Fruit fly (Drosophila melanogaster) whole organism, embryonic: Measurements from ENCODE around the gene arm.

Experiments used
- ATbp ChIP-seq: fragments of 200-800 bp; sonication (Bioruptor generic); optimal IDR thresholded peaks from 2 replicates; lab custom pipeline; 2017; ENCODE audit warnings: missing biosample characterization, mild to moderate bottlenecking, missing genetic modification characterization, missing genetic modification reagents
- Adf1 ChIP-seq: fragments of 200-800 bp; sonication (Bioruptor generic); IDR thresholded peaks from 2 replicates; pipeline ENCODE4 v1.3.6; 2022; ENCODE audit warnings: missing biosample characterization, missing genetic modification characterization
- Atf3 ChIP-seq: fragments of 200-800 bp; sonication (Bioruptor generic); optimal IDR thresholded peaks from 3 replicates; lab custom pipeline; 2016; ENCODE audit warnings: missing biosample characterization, missing genetic modification characterization
- CG10321 ChIP-seq: fragments of 200-800 bp; sonication (Bioruptor generic); IDR thresholded peaks from 2 replicates; pipeline ENCODE4 v1.3.6; 2022; ENCODE audit warnings: missing biosample characterization, missing genetic modification characterization
- CG11247 ChIP-seq: fragments of 200-800 bp; sonication (Bioruptor generic); IDR thresholded peaks from 2 replicates; pipeline ENCODE4 v1.3.6; 2022; ENCODE audit warnings: missing biosample characterization, missing genetic modification characterization
- CG12071 ChIP-seq: fragments of 200-800 bp; sonication (Bioruptor generic); optimal IDR thresholded peaks from 3 replicates; lab custom pipeline; 2018; ENCODE audit warnings: missing biosample characterization, mild to moderate bottlenecking, missing genetic modification characterization
- CG12942 ChIP-seq: fragments of 200-800 bp; sonication (Bioruptor generic); optimal IDR thresholded peaks from 3 replicates; lab custom pipeline; 2016; ENCODE audit warnings: missing biosample characterization, missing genetic modification characterization
- CG17328 ChIP-seq: fragments of 200-800 bp; sonication (Bioruptor generic); IDR thresholded peaks from 2 replicates; pipeline ENCODE4 v1.3.6; 2022; ENCODE audit warnings: missing biosample characterization, missing genetic modification characterization
- CG17359 ChIP-seq: fragments of 200-800 bp; sonication (Bioruptor generic); optimal IDR thresholded peaks from 3 replicates; lab custom pipeline; 2018; ENCODE audit warnings: missing biosample characterization, mild to moderate bottlenecking, missing genetic modification characterization, moderate library complexity
- CG18011 ChIP-seq: fragments of 200-800 bp; sonication (Bioruptor generic); optimal IDR thresholded peaks from 2 replicates; lab custom pipeline; 2017; ENCODE audit warnings: missing biosample characterization, missing genetic modification characterization, mild to moderate bottlenecking, moderate library complexity, missing genotype
- CG18262 ChIP-seq: fragments of 200-800 bp; optimal IDR thresholded peaks from 3 replicates; lab custom pipeline; 2019; ENCODE audit warnings: missing biosample characterization, mild to moderate bottlenecking, missing genetic modification characterization, moderate library complexity
- CG30403 ChIP-seq: fragments of 200-800 bp; sonication (Bioruptor generic); optimal IDR thresholded peaks from 3 replicates; lab custom pipeline; 2016; ENCODE audit warnings: missing biosample characterization, missing genetic modification characterization
- CG3065 ChIP-seq: fragments of 200-800 bp; sonication (Bioruptor generic); optimal IDR thresholded peaks from 2 replicates; lab custom pipeline; 2016; ENCODE audit warnings: missing biosample characterization, missing genetic modification characterization
- CG3163 ChIP-seq: fragments of 200-800 bp; sonication (Bioruptor generic); optimal IDR thresholded peaks from 3 replicates; lab custom pipeline; 2016; ENCODE audit warnings: missing biosample characterization, missing genetic modification characterization
- CG32532 ChIP-seq: fragments of 200-800 bp; sonication (Bioruptor generic); IDR thresholded peaks from 2 replicates; pipeline ENCODE4 v1.3.6; 2022; ENCODE audit warnings: missing biosample characterization, missing genetic modification characterization
- CG34376 ChIP-seq: fragments of 200-800 bp; sonication (Bioruptor generic); optimal IDR thresholded peaks from 2 replicates; lab custom pipeline; 2018; ENCODE audit warnings: missing biosample characterization, mild to moderate bottlenecking, missing genetic modification characterization
- CG34422 ChIP-seq: fragments of 200-800 bp; sonication (Bioruptor generic); IDR thresholded peaks from 3 replicates; pipeline ENCODE4 v1.3.6; 2022; ENCODE audit warnings: missing biosample characterization, missing genetic modification characterization
- CG5953 ChIP-seq: fragments of 200-800 bp; sonication (Bioruptor generic); IDR thresholded peaks from 2 replicates; pipeline ENCODE4 v1.3.6; 2022; ENCODE audit warnings: missing biosample characterization, missing genetic modification characterization
- CG6683 ChIP-seq: fragments of 200-800 bp; sonication (Bioruptor generic); optimal IDR thresholded peaks from 2 replicates; lab custom pipeline; 2017; ENCODE audit warnings: missing biosample characterization, mild to moderate bottlenecking, missing genetic modification characterization, missing genetic modification reagents
- CG6813 ChIP-seq: fragments of 200-800 bp; sonication (Bioruptor generic); optimal IDR thresholded peaks from 2 replicates; lab custom pipeline; 2017; ENCODE audit warnings: missing biosample characterization, missing genetic modification characterization, mild to moderate bottlenecking, moderate library complexity, missing genetic modification reagents
- CG7928 ChIP-seq: fragments of 200-800 bp; sonication (Bioruptor generic); optimal IDR thresholded peaks from 2 replicates; lab custom pipeline; 2017; ENCODE audit warnings: missing biosample characterization, mild to moderate bottlenecking, missing genetic modification characterization
- CG7987 ChIP-seq: fragments of 200-800 bp; sonication (Bioruptor generic); optimal IDR thresholded peaks from 2 replicates; lab custom pipeline; 2018; ENCODE audit warnings: missing biosample characterization, mild to moderate bottlenecking, missing genetic modification characterization, moderate library complexity
- CG8290 ChIP-seq, 3 experiments: fragments of 200-800 bp; sonication (Bioruptor generic); optimal IDR thresholded peaks; 2 replicates each; lab custom pipeline; 2016 to 2019; ENCODE audit warnings: missing biosample characterization in 3 of 3, missing genetic modification characterization in 3 of 3, mild to moderate bottlenecking in 2 of 3, moderate library complexity in 1 of 3
- Camta ChIP-seq: fragments of 200-800 bp; sonication (Bioruptor generic); optimal IDR thresholded peaks from 2 replicates; lab custom pipeline; 2016; ENCODE audit warnings: missing biosample characterization, missing genetic modification characterization
- CrebB ChIP-seq: fragments of 200-800 bp; sonication (Bioruptor generic); optimal IDR thresholded peaks from 3 replicates; lab custom pipeline; 2018; ENCODE audit warnings: missing biosample characterization, mild to moderate bottlenecking, missing genetic modification characterization
- E2f1 ChIP-seq: fragments of 200-800 bp; sonication (Bioruptor generic); IDR thresholded peaks from 2 replicates; pipeline ENCODE4 v1.3.6; 2022; ENCODE audit warnings: missing biosample characterization, missing genetic modification characterization
- Ets65A ChIP-seq: fragments of 200-800 bp; sonication (Bioruptor generic); peaks from one replicate; lab custom pipeline; 2016; ENCODE audit warnings: missing biosample characterization, missing genetic modification characterization
- Fer1 ChIP-seq: fragments of 200-800 bp; sonication (Bioruptor generic); optimal IDR thresholded peaks from 2 replicates; lab custom pipeline; 2017; ENCODE audit warnings: missing biosample characterization, mild to moderate bottlenecking, missing genetic modification characterization
- H15 ChIP-seq: fragments of 200-800 bp; sonication (Bioruptor generic); IDR thresholded peaks from 3 replicates; pipeline ENCODE4 v1.3.6; 2022; ENCODE audit warnings: missing biosample characterization, missing genetic modification characterization
- HHEX ChIP-seq: fragments of 200-800 bp; sonication (Bioruptor generic); optimal IDR thresholded peaks from 3 replicates; lab custom pipeline; 2017; ENCODE audit warnings: missing biosample characterization, mild to moderate bottlenecking, missing genetic modification characterization, missing genetic modification reagents
- NFAT ChIP-seq: fragments of 200-800 bp; sonication (Bioruptor generic); IDR thresholded peaks from 2 replicates; pipeline ENCODE4 v1.3.6; 2022; ENCODE audit warnings: missing biosample characterization, missing genetic modification characterization
- Opbp ChIP-seq: fragments of 200-800 bp; sonication (Bioruptor generic); IDR thresholded peaks from 3 replicates; pipeline ENCODE4 v1.3.6; 2022; ENCODE audit warnings: missing biosample characterization, missing genetic modification characterization; ENCODE audit not compliant: partially characterized antibody
- Trl ChIP-seq, 3 experiments: fragments of >200 bp in 2 of 3; fragments of 200-800 bp in 1 of 3; sonication (Bioruptor generic) in 1 of 3; optimal IDR thresholded peaks; 2 replicates in 1 of 3; 3 replicates in 2 of 3; lab custom pipeline; 2016 to 2017; ENCODE audit warnings: missing biosample characterization in 1 of 3, missing genetic modification characterization in 1 of 3
- abd-A ChIP-seq: fragments of 200-800 bp; sonication (Bioruptor generic); optimal IDR thresholded peaks from 3 replicates; lab custom pipeline; 2019; ENCODE audit warnings: missing biosample characterization, mild to moderate bottlenecking, missing genetic modification characterization, moderate library complexity
- ash1 ChIP-seq: fragments of 200-800 bp; sonication (Bioruptor generic); optimal IDR thresholded peaks from 2 replicates; lab custom pipeline; 2018; ENCODE audit warnings: missing biosample characterization, mild to moderate bottlenecking, missing genetic modification characterization
- da ChIP-seq: fragments of 200-800 bp; sonication (Bioruptor generic); optimal IDR thresholded peaks from 2 replicates; lab custom pipeline; 2016; ENCODE audit warnings: missing biosample characterization, missing genetic modification characterization
- dysf ChIP-seq: fragments of 200-800 bp; sonication (Bioruptor generic); IDR thresholded peaks from 3 replicates; pipeline ENCODE4 v1.3.6; 2022; ENCODE audit warnings: missing biosample characterization, missing genetic modification characterization
- exex ChIP-seq: fragments of 200-800 bp; sonication (Bioruptor generic); optimal IDR thresholded peaks from 4 replicates; lab custom pipeline; 2018; ENCODE audit warnings: missing biosample characterization, mild to moderate bottlenecking, missing genetic modification characterization, moderate library complexity
- grn ChIP-seq: fragments of 200-800 bp; sonication (Bioruptor generic); optimal IDR thresholded peaks from 3 replicates; lab custom pipeline; 2017; ENCODE audit warnings: missing biosample characterization, missing genetic modification characterization
- ind ChIP-seq: fragments of 200-800 bp; sonication (Bioruptor generic); optimal IDR thresholded peaks from 3 replicates; lab custom pipeline; 2016; ENCODE audit warnings: missing biosample characterization, missing genetic modification characterization
- klu ChIP-seq: fragments of 200-800 bp; sonication (Bioruptor generic); IDR thresholded peaks from 2 replicates; pipeline ENCODE4 v1.3.6; 2022; ENCODE audit warnings: missing biosample characterization, missing genetic modification characterization
- mld ChIP-seq: fragments of 200-800 bp; sonication (Bioruptor generic); IDR thresholded peaks from 3 replicates; pipeline ENCODE4 v1.3.6; 2022; ENCODE audit warnings: missing biosample characterization, missing genetic modification characterization; ENCODE audit not compliant: partially characterized antibody
- nerfin-1 ChIP-seq: fragments of 200-800 bp; sonication (Bioruptor generic); optimal IDR thresholded peaks from 3 replicates; lab custom pipeline; 2019; ENCODE audit warnings: missing biosample characterization, mild to moderate bottlenecking, missing genetic modification characterization, moderate library complexity
- onecut ChIP-seq: fragments of 200-800 bp; sonication (Bioruptor generic); IDR thresholded peaks from 2 replicates; pipeline ENCODE4 v1.3.6; 2022; ENCODE audit warnings: missing biosample characterization, missing genetic modification characterization
- repo ChIP-seq: fragments of 200-800 bp; sonication (Bioruptor generic); optimal IDR thresholded peaks from 2 replicates; lab custom pipeline; 2016; ENCODE audit warnings: missing biosample characterization, missing genetic modification characterization
- so ChIP-seq: fragments of 200-800 bp; sonication (Bioruptor generic); IDR thresholded peaks from 3 replicates; pipeline ENCODE4 v1.3.6; 2022; ENCODE audit warnings: missing biosample characterization, missing genetic modification characterization
- ssp ChIP-seq: fragments of 200-800 bp; sonication (Bioruptor generic); IDR thresholded peaks from 2 replicates; pipeline ENCODE4 v1.3.6; 2022; ENCODE audit warnings: missing biosample characterization, missing genetic modification characterization
- sug ChIP-seq: fragments of 200-800 bp; optimal IDR thresholded peaks from 2 replicates; lab custom pipeline; 2019; ENCODE audit warnings: missing biosample characterization, mild to moderate bottlenecking, missing genetic modification characterization, moderate library complexity
- tap ChIP-seq: fragments of 200-800 bp; optimal IDR thresholded peaks from 3 replicates; lab custom pipeline; 2019; ENCODE audit warnings: missing biosample characterization, mild to moderate bottlenecking, missing genetic modification characterization, moderate library complexity
- tup ChIP-seq: fragments of 200-800 bp; sonication (Bioruptor generic); optimal IDR thresholded peaks from 2 replicates; lab custom pipeline; 2016; ENCODE audit warnings: missing biosample characterization, mild to moderate bottlenecking, missing genetic modification characterization, moderate library complexity
- wdn ChIP-seq: fragments of 200-800 bp; sonication (Bioruptor generic); IDR thresholded peaks from 2 replicates; pipeline ENCODE4 v1.3.6; 2022; ENCODE audit warnings: missing biosample characterization, missing genetic modification characterization

Gene arm

dm6 chrX:1845413-1845951, 55.0 kb downstream of the arm start (continued):
- TF ChIP-seq CG8290 (GFP tag; optimal IDR thresholded peaks at IDR 0.05; lab: Kevin White, UChicago) = no peak
- peak in 1 of 2 experiments; percentile 85 for TF ChIP-seq CG8290 (tag; optimal IDR thresholded peaks at IDR 0.05; lab: Kevin White, UChicago)
- peak; percentile 11 for TF ChIP-seq CG18262 (tag; lab: Kevin White, UChicago)
- TF ChIP-seq CG11247 (GFP tag; lab: Robert Waterston, UW) = 0 out of 2 replicates have a peak, but pooled peaks have one; percentile 52
- TF ChIP-seq ATbp (GFP tag; lab: Kevin White, UChicago) = peak; percentile 64
- peak; percentile 27 for TF ChIP-seq repo (GFP tag; lab: Kevin White, UChicago)
- peak; percentile 51 for TF ChIP-seq grn
- TF ChIP-seq CrebB (tag; lab: Kevin White, UChicago) = peak; percentile 54
- peak; percentile 54 for TF ChIP-seq da
- TF ChIP-seq dysf = peak; percentile 41; the same call in 1 of the 3 replicates
- TF ChIP-seq CG34376 (GFP tag; lab: Kevin White, UChicago) = peak; percentile 73
- TF ChIP-seq CG6813 = peak; percentile 66
- TF ChIP-seq CG5953 (GFP tag; lab: Robert Waterston, UW) = 0 out of 2 replicates have a peak, but pooled peaks have one; percentile 31
- TF ChIP-seq CG12942 = peak; percentile 54
- no peak for TF ChIP-seq ssp (GFP tag; lab: Robert Waterston, UW)
- TF ChIP-seq CG32532 (GFP tag; lab: Robert Waterston, UW) = peak; percentile 46
- TF ChIP-seq ind (GFP tag; lab: Kevin White, UChicago) = no peak
- peak; percentile 67 for TF ChIP-seq Fer1 (GFP tag; lab: Kevin White, UChicago)
- 0 out of 2 replicates have a peak, but pooled peaks have one; percentile 54 for TF ChIP-seq NFAT (GFP tag; lab: Robert Waterston, UW)
- TF ChIP-seq ash1 (GFP tag; lab: Kevin White, UChicago) = peak; percentile 29
- TF ChIP-seq HHEX = peak; percentile 70
- TF ChIP-seq Camta = peak; percentile 40
- 0 out of 2 replicates have a peak, but pooled peaks have one; percentile 36 for TF ChIP-seq wdn (GFP tag; lab: Robert Waterston, UW)
- TF ChIP-seq mld (GFP tag; lab: Robert Waterston, UW) = no peak
- TF ChIP-seq Atf3 (GFP tag; lab: Kevin White, UChicago) = no peak
- TF ChIP-seq H15 = no peak
- TF ChIP-seq Trl (optimal IDR thresholded peaks at IDR 0.05; lab: Kevin White, UChicago) = no peak
- TF ChIP-seq Trl (GFP tag; optimal IDR thresholded peaks at IDR 0.05; lab: Kevin White, UChicago) = peak; percentile 63
- TF ChIP-seq CG17359 (tag; lab: Kevin White, UChicago) = peak; percentile 39

DNA sequence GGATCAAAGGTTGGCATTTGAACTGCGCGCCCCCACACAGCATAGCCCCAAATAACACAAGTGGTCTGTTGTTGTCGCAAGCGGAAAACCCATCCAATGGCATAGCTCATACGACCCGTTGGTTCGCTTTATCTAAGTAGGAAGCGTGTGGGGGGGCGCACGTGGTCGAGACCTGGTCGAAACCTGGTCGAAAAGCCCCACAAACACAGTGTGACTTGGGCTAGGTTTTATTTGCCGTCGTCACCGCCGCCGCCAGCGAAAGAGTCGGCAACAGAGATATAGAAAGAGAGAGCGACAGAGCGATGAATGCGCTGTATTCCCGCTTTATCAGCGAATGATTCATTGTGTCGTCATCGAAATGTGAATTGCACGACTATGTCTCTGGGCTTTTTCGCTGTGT, 57.6 kb downstream of the arm start:
- peak; percentile 34 for TF ChIP-seq exex (tag; lab: Kevin White, UChicago)
- no peak for TF ChIP-seq E2f1
- TF ChIP-seq Adf1 (GFP tag; lab: Robert Waterston, UW) = peak; percentile 37; the same call in 1 of the 2 replicates
- TF ChIP-seq CG34422 (GFP tag; lab: Robert Waterston, UW) = no peak
- no peak for TF ChIP-seq CG18011 (GFP tag; lab: Kevin White, UChicago)
- TF ChIP-seq CG10321 (GFP tag; lab: Robert Waterston, UW) = peak; percentile 36; the same call in 1 of the 2 replicates
- no peak for TF ChIP-seq klu (GFP tag; lab: Robert Waterston, UW)
- TF ChIP-seq tap (tag; lab: Kevin White, UChicago) = no peak
- TF ChIP-seq CG7928 (GFP tag; lab: Kevin White, UChicago) = no peak
- TF ChIP-seq nerfin-1 (tag; lab: Kevin White, UChicago) = no peak
- no peak for TF ChIP-seq so
- TF ChIP-seq Opbp (GFP tag; lab: Robert Waterston, UW) = no peak
- TF ChIP-seq CG6683 (GFP tag; lab: Kevin White, UChicago) = no peak
- peak; percentile 98 for TF ChIP-seq sug (tag; lab: Kevin White, UChicago)
- no peak for TF ChIP-seq tup (GFP tag; lab: Kevin White, UChicago)
- TF ChIP-seq abd-A (tag; lab: Kevin White, UChicago) = peak; percentile 10
- TF ChIP-seq CG3065 (GFP tag; lab: Kevin White, UChicago) = no peak
- TF ChIP-seq onecut = no peak
- TF ChIP-seq CG30403 (GFP tag; lab: Kevin White, UChicago) = no peak
- TF ChIP-seq CG17328 (GFP tag; lab: Robert Waterston, UW) = no peak
- TF ChIP-seq Ets65A (GFP tag; lab: Kevin White, UChicago) = no peak
- TF ChIP-seq CG12071 = peak; percentile 8
- TF ChIP-seq CG3163 = no peak
- peak; percentile 94 for TF ChIP-seq CG7987 (GFP tag; lab: Kevin White, UChicago)
